Fruit fly (Drosophila melanogaster): ENCODE data around the gene Polr2A.

Gene Polr2A

dm6 chrX:11569956-11570695 is at the start of gene Polr2A, which contains the start of gene CG11699:
TSS of gene Polr2A (minus strand) at chrX:11570326.
TSS of gene CG11699 (plus strand) at chrX:11570621.
- TF ChIP-seq ey (GFP tag; optimal IDR thresholded peaks at IDR 0.05) (no peak), Dfd (GFP tag; optimal IDR thresholded peaks at IDR 0.05) (no peak), Sp1 (GFP tag; optimal IDR thresholded peaks at IDR 0.05) (peak; percentile 75), rgr (GFP tag; optimal IDR thresholded peaks at IDR 0.05) (peak; percentile 64), h (GFP tag; optimal IDR thresholded peaks at IDR 0.05) (peak; percentile 51), CrebA (GFP tag; optimal IDR thresholded peaks at IDR 0.05; ENCODE audit: borderline replicate concordance) (no peak), Abd-B (GFP tag; optimal IDR thresholded peaks at IDR 0.05) (no peak), foxo (GFP tag; optimal IDR thresholded peaks at IDR 0.05) (peak in 1 of 2 experiments; percentile 87), Jra (GFP tag; optimal IDR thresholded peaks at IDR 0.05) (no peak), Myc (optimal IDR thresholded peaks at IDR 0.05) (peak; percentile 97), woc (GFP tag; optimal IDR thresholded peaks at IDR 0.05) (peak; percentile 65), Mio (GFP tag; optimal IDR thresholded peaks at IDR 0.05) (no peak), CG9705 (GFP tag; optimal IDR thresholded peaks at IDR 0.05) (peak; percentile 34), lola (GFP tag; optimal IDR thresholded peaks at IDR 0.05) (no peak), OdsH (GFP tag; optimal IDR thresholded peaks at IDR 0.05) (peak; percentile 45), pan (optimal IDR thresholded peaks at IDR 0.05) (no peak), fru (GFP tag; optimal IDR thresholded peaks at IDR 0.05) (peak; percentile 50), brk (GFP tag; optimal IDR thresholded peaks at IDR 0.05) (no peak), Dif (GFP tag; optimal IDR thresholded peaks at IDR 0.05; ENCODE audit: partially characterized antibody) (no peak), Hnf4 (GFP tag; optimal IDR thresholded peaks at IDR 0.05) (no peak), Vsx2 (GFP tag; optimal IDR thresholded peaks at IDR 0.05; ENCODE audit: partially characterized antibody) (no peak), HLH106 (tag; optimal IDR thresholded peaks at IDR 0.05) (peak; percentile 74), Hr83 (GFP tag; optimal IDR thresholded peaks at IDR 0.05; ENCODE audit: poor library complexity, severe bottlenecking) (peak; percentile 14), usp (GFP tag; optimal IDR thresholded peaks at IDR 0.05) (no peak), Hr78 (GFP tag; optimal IDR thresholded peaks at IDR 0.05) (no peak), CG32264 (GFP tag; optimal IDR thresholded peaks at IDR 0.05) (no peak), jim (GFP tag; optimal IDR thresholded peaks at IDR 0.05) (no peak), N (GFP tag; optimal IDR thresholded peaks at IDR 0.05) (no peak), GATAd (GFP tag; optimal IDR thresholded peaks at IDR 0.05) (no peak), psq (GFP tag; optimal IDR thresholded peaks at IDR 0.05) (peak; percentile 40), br (GFP tag; optimal IDR thresholded peaks at IDR 0.05) (no peak), Rel (GFP tag; optimal IDR thresholded peaks at IDR 0.05) (no peak), Rel (tag; optimal IDR thresholded peaks at IDR 0.05) (peak; percentile 47), dl (GFP tag; optimal IDR thresholded peaks at IDR 0.05; ENCODE audit: insufficient read depth in 1 of 2, partially characterized antibody in 2 of 2) (no peak), sage (GFP tag; optimal IDR thresholded peaks at IDR 0.05) (no peak), dsf (GFP tag; optimal IDR thresholded peaks at IDR 0.05; ENCODE audit: borderline replicate concordance) (no peak), tai (GFP tag; optimal IDR thresholded peaks at IDR 0.05) (no peak), sv (GFP tag; optimal IDR thresholded peaks at IDR 0.05) (no peak), dmrt93B (GFP tag; optimal IDR thresholded peaks at IDR 0.05) (no peak)

- no peak for TF ChIP-seq foxo (GFP tag; optimal IDR thresholded peaks at IDR 0.05)
- TF ChIP-seq Dif (GFP tag; optimal IDR thresholded peaks at IDR 0.05; ENCODE audit: partially characterized antibody): no peak
- no peak for TF ChIP-seq rgr (GFP tag; optimal IDR thresholded peaks at IDR 0.05)
- no peak for TF ChIP-seq Myc (optimal IDR thresholded peaks at IDR 0.05)
- TF ChIP-seq fru (GFP tag; optimal IDR thresholded peaks at IDR 0.05): no peak
- no peak for TF ChIP-seq dl (GFP tag; optimal IDR thresholded peaks at IDR 0.05; ENCODE audit: insufficient read depth in 1 of 2, partially characterized antibody in 2 of 2)
- no peak for TF ChIP-seq Abd-B (GFP tag; optimal IDR thresholded peaks at IDR 0.05)
- no peak for TF ChIP-seq CrebA (GFP tag; optimal IDR thresholded peaks at IDR 0.05; ENCODE audit: borderline replicate concordance)
Measured at dm6 chrX:11619617-11620016, 49.5 kb upstream of the Polr2A start.
